Worm (Caenorhabditis elegans) whole organism, L4 larva: ENCODE measurements around the gene C17B7.4.

ENCODE experiments used
- aly-2 ChIP-seq: sonication (generic microtip); optimal IDR thresholded peaks from 2 replicates; lab custom pipeline; 2018; ENCODE audit warnings: missing biosample characterization, missing genetic modification characterization
- dmd-8 ChIP-seq: fragments of 200-800 bp; sonication (Bioruptor generic); IDR thresholded peaks from 2 replicates; pipeline ENCODE4 v1.3.6; 2022; ENCODE audit warnings: missing genetic modification characterization, missing compliant biosample characterization
- jun-1 ChIP-seq: fragments of 150-350 bp; optimal IDR thresholded peaks from 2 replicates; lab custom pipeline; 2014; ENCODE audit warnings: missing biosample characterization, missing genetic modification reagents, missing genetic modification characterization
- ztf-11 ChIP-seq: fragments of 150-350 bp; optimal IDR thresholded peaks from 2 replicates; lab custom pipeline; 2014; ENCODE audit warnings: missing biosample characterization, missing genetic modification characterization

ce11 chrV:3357106-3357505 lies 18.0 kb downstream of the C17B7.4 start, which contains the start of gene scrm-3:
- TF ChIP-seq aly-2 (tag; lab: Kevin White, UChicago), result no peak
- TF ChIP-seq ztf-11, result no peak
- TF ChIP-seq jun-1 (tag; lab: Kevin White, UChicago), result no peak
- no peak for TF ChIP-seq dmd-8 (GFP tag; lab: Robert Waterston, UW)
